Worm (Caenorhabditis elegans): ENCODE data around the gene pals-37.

ce11 chrV:12406514-12406913 lies 34.8 kb downstream of the pals-37 start:
- TF ChIP-seq hmg-4 (GFP tag; optimal IDR thresholded peaks at IDR 0.05) (no peak), flt-1 (GFP tag; IDR thresholded peaks at IDR 0.05) (no peak), tbx-11 (GFP tag; IDR thresholded peaks at IDR 0.05) (no peak), hmbx-1 (tag; optimal IDR thresholded peaks at IDR 0.05) (no peak), ceh-13 (GFP tag; optimal IDR thresholded peaks at IDR 0.05) (no peak), ets-7 (tag; optimal IDR thresholded peaks at IDR 0.05) (no peak), tbx-37 (GFP tag; conservative IDR thresholded peaks at IDR 0.05) (no peak), hnd-1 (tag; optimal IDR thresholded peaks at IDR 0.05) (no peak)
